Worm (Caenorhabditis elegans) whole organism, L1 larva: ENCODE data around the gene R07B1.7.

Experiments
- aha-1 ChIP-seq: fragments of 150-350 bp; optimal IDR thresholded peaks from 2 replicates; lab custom pipeline; 2014; ENCODE audit warnings: missing biosample characterization, missing genetic modification characterization
- aly-2 ChIP-seq: fragments of 150-350 bp; optimal IDR thresholded peaks from 2 replicates; lab custom pipeline; 2014; ENCODE audit warnings: missing biosample characterization, missing genetic modification characterization
- efl-3 ChIP-seq: fragments of 200-800 bp; sonication (Bioruptor generic); optimal IDR thresholded peaks from 2 replicates; lab custom pipeline; 2018; ENCODE audit warnings: mild to moderate bottlenecking, missing genetic modification characterization, missing compliant biosample characterization
- elt-3 ChIP-seq, 6 experiments: fragments of 150-350 bp in 1 of 6; sonication (generic microtip); optimal IDR thresholded peaks; 2 replicates each; lab custom pipeline; 2017 to 2018; ENCODE audit warnings: missing biosample characterization in 6 of 6, missing genetic modification characterization in 6 of 6, inconsistent platforms in 1 of 6
- lsy-2 ChIP-seq, 2 experiments: fragments of 150-350 bp; optimal IDR thresholded peaks; 2 replicates each; lab custom pipeline; 2014; ENCODE audit warnings: missing biosample characterization in 2 of 2, missing genetic modification characterization in 2 of 2
- nhr-237 ChIP-seq: fragments of 150-350 bp; optimal IDR thresholded peaks from 2 replicates; lab custom pipeline; 2014; ENCODE audit warnings: missing biosample characterization, missing genetic modification characterization
- nhr-76 ChIP-seq: sonication (generic microtip); optimal IDR thresholded peaks from 2 replicates; lab custom pipeline; 2017; ENCODE audit warnings: missing biosample characterization, missing genetic modification characterization
- sox-4 ChIP-seq: sonication (generic microtip); optimal IDR thresholded peaks from 2 replicates; lab custom pipeline; 2016; ENCODE audit warnings: missing genetic modification characterization, missing compliant biosample characterization
- unc-98 ChIP-seq: fragments of 200-800 bp; sonication (Bioruptor generic); IDR thresholded peaks from 2 replicates; pipeline ENCODE4 v1.3.6; 2022; ENCODE audit warnings: missing genetic modification characterization, missing compliant biosample characterization
- zag-1 ChIP-seq: fragments of 150-350 bp; optimal IDR thresholded peaks from 2 replicates; lab custom pipeline; 2014; ENCODE audit warnings: missing biosample characterization, missing genetic modification characterization

ce11 chrX:9877117-9877516 is 8.2 kb downstream of the R07B1.7 start, which contains the start of gene R07B1.9:
- TF ChIP-seq aly-2 (tag; lab: Kevin White, UChicago) (no peak), unc-98 (GFP tag; lab: Robert Waterston, UW) (no peak), aha-1 (no peak), efl-3 (GFP tag; lab: Kevin White, UChicago) (no peak), lsy-2 (tag; optimal IDR thresholded peaks at IDR 0.05; lab: Kevin White, UChicago) (no peak), sox-4 (tag; lab: Kevin White, UChicago) (no peak), nhr-76 (tag; lab: Kevin White, UChicago) (no peak), zag-1 (tag; lab: Kevin White, UChicago) (no peak), elt-3 (tag; optimal IDR thresholded peaks at IDR 0.05; lab: Kevin White, UChicago) (no peak), nhr-237 (tag; lab: Kevin White, UChicago) (no peak)
